Fruit fly (Drosophila melanogaster) whole organism, embryonic: Measurements from ENCODE around the gene CG6901.

Experiments used
- Ada2b ChIP-seq: fragments of 200-800 bp; sonication (Bioruptor generic); IDR thresholded peaks from 2 replicates; pipeline ENCODE4 v1.3.6; 2022; ENCODE audit warnings: missing biosample characterization, missing genetic modification characterization
- Blimp-1 ChIP-seq: fragments of 200-800 bp; sonication (Bioruptor generic); optimal IDR thresholded peaks from 3 replicates; lab custom pipeline; 2018; ENCODE audit warnings: missing biosample characterization, missing genetic modification characterization, mild to moderate bottlenecking, moderate library complexity, missing genetic modification reagents
- CG10147 ChIP-seq: fragments of 200-800 bp; sonication (Bioruptor generic); optimal IDR thresholded peaks from 2 replicates; lab custom pipeline; 2019; ENCODE audit warnings: missing biosample characterization, mild to moderate bottlenecking, missing genetic modification characterization, moderate library complexity
- CG12155 ChIP-seq: fragments of 200-800 bp; sonication (Bioruptor generic); optimal IDR thresholded peaks from 3 replicates; lab custom pipeline; 2016; ENCODE audit warnings: missing biosample characterization, missing genetic modification characterization
- CG1233 ChIP-seq: fragments of 200-800 bp; sonication (Bioruptor generic); optimal IDR thresholded peaks from 4 replicates; lab custom pipeline; 2018; ENCODE audit warnings: missing biosample characterization, mild to moderate bottlenecking, missing genetic modification characterization
- CG12659 ChIP-seq: fragments of 200-800 bp; sonication (Bioruptor generic); optimal IDR thresholded peaks from 3 replicates; lab custom pipeline; 2017; ENCODE audit warnings: mild to moderate bottlenecking, missing biosample characterization, missing genetic modification reagents, missing genetic modification characterization
- CG12942 ChIP-seq: fragments of 200-800 bp; sonication (Bioruptor generic); optimal IDR thresholded peaks from 3 replicates; lab custom pipeline; 2016; ENCODE audit warnings: missing biosample characterization, missing genetic modification characterization
- CG13775 ChIP-seq: fragments of 200-800 bp; sonication (Bioruptor generic); optimal IDR thresholded peaks from 3 replicates; lab custom pipeline; 2017; ENCODE audit warnings: missing biosample characterization, mild to moderate bottlenecking, missing genetic modification characterization
- CG13894 ChIP-seq: fragments of 200-800 bp; sonication (Bioruptor generic); optimal IDR thresholded peaks from 3 replicates; lab custom pipeline; 2018; ENCODE audit warnings: missing biosample characterization, mild to moderate bottlenecking, missing genetic modification characterization, moderate library complexity
- CG14965 ChIP-seq: fragments of 200-800 bp; sonication (Bioruptor generic); optimal IDR thresholded peaks from 2 replicates; lab custom pipeline; 2016; ENCODE audit warnings: missing biosample characterization, missing genetic modification characterization, borderline replicate concordance
- CG15011 ChIP-seq: fragments of 200-800 bp; sonication (Bioruptor generic); optimal IDR thresholded peaks from 3 replicates; lab custom pipeline; 2018; ENCODE audit warnings: missing biosample characterization, mild to moderate bottlenecking, missing genetic modification characterization
- CG16863 ChIP-seq: fragments of 200-800 bp; sonication (Bioruptor generic); optimal IDR thresholded peaks from 3 replicates; lab custom pipeline; 2016; ENCODE audit warnings: missing biosample characterization, missing genetic modification characterization
- CG17829 ChIP-seq: fragments of 200-800 bp; optimal IDR thresholded peaks from 2 replicates; lab custom pipeline; 2019; ENCODE audit warnings: missing biosample characterization, mild to moderate bottlenecking, missing genetic modification characterization, moderate library complexity
- CG18764 ChIP-seq: fragments of 200-800 bp; sonication (Bioruptor generic); optimal IDR thresholded peaks from 3 replicates; lab custom pipeline; 2016; ENCODE audit warnings: missing biosample characterization, missing genetic modification characterization
- CG30403 ChIP-seq: fragments of 200-800 bp; sonication (Bioruptor generic); optimal IDR thresholded peaks from 3 replicates; lab custom pipeline; 2016; ENCODE audit warnings: missing biosample characterization, missing genetic modification characterization
- CG31441 ChIP-seq: fragments of 200-800 bp; sonication (Bioruptor generic); IDR thresholded peaks from 2 replicates; pipeline ENCODE4 v1.3.6; 2022; ENCODE audit warnings: missing biosample characterization, missing genetic modification characterization
- CG33213 ChIP-seq: fragments of 200-800 bp; sonication (Bioruptor generic); optimal IDR thresholded peaks from 3 replicates; lab custom pipeline; 2016; ENCODE audit warnings: missing biosample characterization, missing genetic modification characterization
- CG6254 ChIP-seq: fragments of 200-800 bp; sonication (Bioruptor generic); optimal IDR thresholded peaks from 3 replicates; lab custom pipeline; 2017; ENCODE audit warnings: mild to moderate bottlenecking, missing biosample characterization, missing genetic modification reagents, missing genetic modification characterization
- CG8388 ChIP-seq: fragments of 200-800 bp; sonication (Bioruptor generic); optimal IDR thresholded peaks from 2 replicates; lab custom pipeline; 2019; ENCODE audit warnings: missing biosample characterization, mild to moderate bottlenecking, missing genetic modification characterization, moderate library complexity
- CG9817 ChIP-seq: fragments of 200-800 bp; sonication (Bioruptor generic); optimal IDR thresholded peaks from 2 replicates; lab custom pipeline; 2018; ENCODE audit warnings: missing biosample characterization, mild to moderate bottlenecking, missing genetic modification characterization, moderate library complexity
- CrebB ChIP-seq: fragments of 200-800 bp; sonication (Bioruptor generic); optimal IDR thresholded peaks from 3 replicates; lab custom pipeline; 2018; ENCODE audit warnings: missing biosample characterization, mild to moderate bottlenecking, missing genetic modification characterization
- Dek ChIP-seq: fragments of 200-800 bp; sonication (Bioruptor generic); optimal IDR thresholded peaks from 3 replicates; lab custom pipeline; 2019; ENCODE audit warnings: missing biosample characterization, mild to moderate bottlenecking, missing genetic modification characterization, moderate library complexity
- Fer1 ChIP-seq: fragments of 200-800 bp; sonication (Bioruptor generic); optimal IDR thresholded peaks from 2 replicates; lab custom pipeline; 2017; ENCODE audit warnings: missing biosample characterization, mild to moderate bottlenecking, missing genetic modification characterization
- HLH3B ChIP-seq: fragments of 200-800 bp; sonication (Bioruptor generic); IDR thresholded peaks from 2 replicates; pipeline ENCODE4 v1.3.6; 2022; ENCODE audit warnings: missing biosample characterization, missing genetic modification characterization
- Hsf ChIP-seq: fragments of 200-800 bp; sonication (Bioruptor generic); optimal IDR thresholded peaks from 3 replicates; lab custom pipeline; 2016; ENCODE audit warnings: missing biosample characterization, missing genetic modification characterization
- Med ChIP-seq: fragments of 200-800 bp; sonication (Bioruptor generic); peaks from one replicate; lab custom pipeline; 2016; ENCODE audit warnings: missing biosample characterization, missing genetic modification characterization, mild to moderate bottlenecking, inconsistent platforms, moderate library complexity
- Sry-β ChIP-seq: fragments of 200-800 bp; sonication (Bioruptor generic); optimal IDR thresholded peaks from 2 replicates; lab custom pipeline; 2018; ENCODE audit warnings: missing biosample characterization, mild to moderate bottlenecking, missing genetic modification characterization, moderate library complexity
- Stat92E ChIP-seq, 3 experiments: fragments of >200 bp in 2 of 3; fragments of 200-800 bp in 1 of 3; sonication (Bioruptor generic) in 1 of 3; optimal IDR thresholded peaks; 2 replicates each; lab custom pipeline; 2017 to 2019; ENCODE audit warnings: missing biosample characterization in 3 of 3, missing genetic modification characterization in 3 of 3, mild to moderate bottlenecking in 1 of 3, moderate library complexity in 1 of 3
- aop ChIP-seq: fragments of 200-800 bp; sonication (Bioruptor generic); IDR thresholded peaks from 2 replicates; pipeline ENCODE4 v1.3.6; 2022; ENCODE audit warnings: missing biosample characterization, missing genetic modification characterization
- ara ChIP-seq: fragments of 200-800 bp; sonication (Bioruptor generic); IDR thresholded peaks from 2 replicates; pipeline ENCODE4 v1.3.6; 2022; ENCODE audit warnings: missing biosample characterization, missing genetic modification characterization
- ase ChIP-seq: fragments of 200-800 bp; sonication (Bioruptor generic); IDR thresholded peaks from 3 replicates; pipeline ENCODE4 v1.3.6; 2022; ENCODE audit warnings: missing biosample characterization, missing genetic modification characterization
- bbx ChIP-seq: fragments of 200-800 bp; sonication (Bioruptor generic); IDR thresholded peaks from 2 replicates; pipeline ENCODE4 v1.3.6; 2022; ENCODE audit warnings: missing biosample characterization, missing genetic modification characterization; ENCODE audit not compliant: partially characterized antibody
- br ChIP-seq: fragments of >200 bp; optimal IDR thresholded peaks from 2 replicates; lab custom pipeline; 2017
- cad ChIP-seq: fragments of >200 bp; optimal IDR thresholded peaks from 2 replicates; lab custom pipeline; 2017; ENCODE audit warnings: missing biosample characterization, missing genetic modification characterization
- cato ChIP-seq: fragments of 200-800 bp; sonication (Bioruptor generic); optimal IDR thresholded peaks from 2 replicates; lab custom pipeline; 2016; ENCODE audit warnings: missing biosample characterization, missing genetic modification characterization, borderline replicate concordance
- croc ChIP-seq: fragments of 200-800 bp; sonication (Bioruptor generic); conservative IDR thresholded peaks from 3 replicates; pipeline ENCODE4 v1.3.6; 2022; ENCODE audit warnings: missing biosample characterization, missing genetic modification characterization
- emc ChIP-seq: fragments of 200-800 bp; sonication (Bioruptor generic); optimal IDR thresholded peaks from 2 replicates; lab custom pipeline; 2016; ENCODE audit warnings: missing biosample characterization, missing genetic modification characterization
- ewg ChIP-seq: fragments of 200-800 bp; sonication (Bioruptor generic); optimal IDR thresholded peaks from 3 replicates; lab custom pipeline; 2017; ENCODE audit warnings: mild to moderate bottlenecking, missing biosample characterization, missing genetic modification reagents, missing genetic modification characterization
- fd96Cb ChIP-seq: fragments of 200-800 bp; sonication (Bioruptor generic); optimal IDR thresholded peaks from 2 replicates; lab custom pipeline; 2018; ENCODE audit warnings: missing biosample characterization, mild to moderate bottlenecking, missing genetic modification characterization, moderate library complexity
- gsb ChIP-seq: fragments of 200-800 bp; sonication (Bioruptor generic); IDR thresholded peaks from 2 replicates; pipeline ENCODE4 v1.3.6; 2022; ENCODE audit warnings: missing biosample characterization, missing genetic modification characterization
- lbe ChIP-seq: fragments of 200-800 bp; sonication (Bioruptor generic); optimal IDR thresholded peaks from 2 replicates; lab custom pipeline; 2016; ENCODE audit warnings: missing biosample characterization, mild to moderate bottlenecking, missing genetic modification characterization
- p53 ChIP-seq: fragments of 200-800 bp; sonication (Bioruptor generic); optimal IDR thresholded peaks from 2 replicates; lab custom pipeline; 2016; ENCODE audit warnings: missing biosample characterization, missing genetic modification characterization
- rib ChIP-seq: fragments of 200-800 bp; sonication (Bioruptor generic); IDR thresholded peaks from 2 replicates; pipeline ENCODE4 v1.3.6; 2022; ENCODE audit warnings: missing biosample characterization, missing genetic modification characterization
- row ChIP-seq: fragments of 200-800 bp; sonication (Bioruptor generic); IDR thresholded peaks from 3 replicates; pipeline ENCODE4 v1.3.6; 2022; ENCODE audit warnings: missing biosample characterization, missing genetic modification characterization
- schlank ChIP-seq: fragments of 200-800 bp; sonication (Bioruptor generic); optimal IDR thresholded peaks from 2 replicates; lab custom pipeline; 2018; ENCODE audit warnings: missing biosample characterization, mild to moderate bottlenecking, missing genetic modification characterization
- slp2 ChIP-seq: fragments of 200-800 bp; sonication (Bioruptor generic); optimal IDR thresholded peaks from 2 replicates; lab custom pipeline; 2016; ENCODE audit warnings: missing biosample characterization, missing genetic modification characterization
- sr ChIP-seq: fragments of 200-800 bp; sonication (Bioruptor generic); IDR thresholded peaks from 3 replicates; pipeline ENCODE4 v1.3.6; 2022; ENCODE audit warnings: missing biosample characterization, missing genetic modification characterization
- trh ChIP-seq: fragments of 200-800 bp; sonication (Bioruptor generic); optimal IDR thresholded peaks from 2 replicates; lab custom pipeline; 2016; ENCODE audit warnings: missing biosample characterization, missing genetic modification characterization
- unpg ChIP-seq: fragments of 200-800 bp; sonication (Bioruptor generic); optimal IDR thresholded peaks from 3 replicates; lab custom pipeline; 2018; ENCODE audit warnings: missing biosample characterization, mild to moderate bottlenecking, missing genetic modification characterization, moderate library complexity
- vnd ChIP-seq: fragments of 200-800 bp; sonication (Bioruptor generic); IDR thresholded peaks from 3 replicates; pipeline ENCODE4 v1.3.6; 2022; ENCODE audit warnings: missing biosample characterization, missing genetic modification characterization; ENCODE audit not compliant: partially characterized antibody

The CG6901 gene

dm6 chr3R:16355393-16355943 is 32.3 kb downstream of the CG6901 start (continued):
- TF ChIP-seq CG9817 (tag; lab: Kevin White, UChicago), result peak; percentile 61
- TF ChIP-seq CG6254 (GFP tag; lab: Kevin White, UChicago), result no peak
- no peak for TF ChIP-seq lbe (GFP tag; lab: Kevin White, UChicago)
- TF ChIP-seq ewg, result no peak
- no peak for TF ChIP-seq CG14965 (GFP tag; lab: Kevin White, UChicago)
- no peak for TF ChIP-seq ase (GFP tag; lab: Robert Waterston, UW)
- peak; percentile 10 for TF ChIP-seq CG30403 (GFP tag; lab: Kevin White, UChicago)
- no peak for TF ChIP-seq Blimp-1 (GFP tag; lab: Kevin White, UChicago)
- TF ChIP-seq slp2 (GFP tag; lab: Kevin White, UChicago), result no peak
- no peak for TF ChIP-seq CG10147 (GFP tag; lab: Kevin White, UChicago)
- peak; percentile 7 for TF ChIP-seq CG13775 (GFP tag; lab: Kevin White, UChicago)
- no peak for TF ChIP-seq CG15011 (GFP tag; lab: Kevin White, UChicago)
- peak; percentile 93 for TF ChIP-seq sr (GFP tag; lab: Robert Waterston, UW)
- 0 out of 2 replicates have a peak, but pooled peaks have one; percentile 14 for TF ChIP-seq gsb (GFP tag; lab: Robert Waterston, UW)
- peak; percentile 52; the same call in 1 of the 2 replicates for TF ChIP-seq Ada2b (GFP tag; lab: Robert Waterston, UW)
- peak; percentile 77; the same call in 1 of the 2 replicates for TF ChIP-seq rib (GFP tag; lab: Robert Waterston, UW)
- TF ChIP-seq Dek (tag; lab: Kevin White, UChicago), result peak; percentile 44
- no peak for TF ChIP-seq CrebB
- TF ChIP-seq croc (GFP tag; lab: Robert Waterston, UW), result no peak
- TF ChIP-seq cad (GFP tag; lab: Kevin White, UChicago), result no peak
- peak; percentile 8 for TF ChIP-seq CG1233
- TF ChIP-seq Sry-β (GFP tag; lab: Kevin White, UChicago), result no peak
- no peak for TF ChIP-seq p53
- TF ChIP-seq CG31441, result no peak
- 0 out of 2 replicates have a peak, but pooled peaks have one; percentile 9 for TF ChIP-seq HLH3B (GFP tag; lab: Robert Waterston, UW)
- TF ChIP-seq row (GFP tag; lab: Robert Waterston, UW), result peak; percentile 56
- TF ChIP-seq schlank (tag; lab: Kevin White, UChicago), result peak; percentile 73
- TF ChIP-seq ara (GFP tag; lab: Robert Waterston, UW), result no peak
- TF ChIP-seq bbx (GFP tag; lab: Robert Waterston, UW), result no peak
- peak; percentile 18 for TF ChIP-seq CG12155 (GFP tag; lab: Kevin White, UChicago)
- TF ChIP-seq CG12659 (GFP tag; lab: Kevin White, UChicago), result peak; percentile 39
- no peak for TF ChIP-seq CG8388 (GFP tag; lab: Kevin White, UChicago)
- no peak for TF ChIP-seq CG17829 (tag; lab: Kevin White, UChicago)
- peak; percentile 8 for TF ChIP-seq CG12942 (GFP tag; lab: Kevin White, UChicago)
- no peak for TF ChIP-seq CG33213 (GFP tag; lab: Kevin White, UChicago)
- peak; percentile 51 for TF ChIP-seq Fer1 (GFP tag; lab: Kevin White, UChicago)
- TF ChIP-seq CG16863 (GFP tag; lab: Kevin White, UChicago), result no peak
- no peak for TF ChIP-seq emc (GFP tag; lab: Kevin White, UChicago)
- peak; percentile 96 for TF ChIP-seq Med (GFP tag; lab: Kevin White, UChicago)
- TF ChIP-seq Stat92E (GFP tag; optimal IDR thresholded peaks at IDR 0.05; lab: Kevin White, UChicago), result no peak
- TF ChIP-seq CG18764 (GFP tag; lab: Kevin White, UChicago), result no peak
- peak; percentile 25 for TF ChIP-seq Hsf (GFP tag; lab: Kevin White, UChicago)
- TF ChIP-seq vnd (GFP tag; lab: Robert Waterston, UW), result no peak
- TF ChIP-seq CG13894 (tag; lab: Kevin White, UChicago), result peak; percentile 80
- no peak for TF ChIP-seq br
- no peak for TF ChIP-seq trh (GFP tag; lab: Kevin White, UChicago)
- TF ChIP-seq unpg (GFP tag; lab: Kevin White, UChicago), result peak; percentile 6
- TF ChIP-seq fd96Cb (tag; lab: Kevin White, UChicago), result no peak
- TF ChIP-seq cato, result no peak
- TF ChIP-seq aop (GFP tag; lab: Robert Waterston, UW), result no peak
